Fruit fly (Drosophila melanogaster) whole organism, adult: ENCODE measurements around the gene Cpr67Fa2.
A peak's percentile ranks its signal among the peaks of the same experiment; 100 is the strongest.

Source experiments
- CG11617 ChIP-seq: fragments of 200-800 bp; sonication (Bioruptor generic); optimal IDR thresholded peaks from 2 replicates; lab custom pipeline; 2017; ENCODE audit warnings: mild to moderate bottlenecking, missing biosample characterization, missing genetic modification reagents, missing genetic modification characterization
- CG12768 ChIP-seq: fragments of 200-800 bp; sonication (Bioruptor generic); optimal IDR thresholded peaks from 2 replicates; lab custom pipeline; 2017; ENCODE audit warnings: missing biosample characterization, missing genetic modification characterization, mild to moderate bottlenecking, moderate library complexity, missing genetic modification reagents
- CG14711 ChIP-seq: fragments of 200-800 bp; sonication (Bioruptor generic); optimal IDR thresholded peaks from 2 replicates; lab custom pipeline; 2018; ENCODE audit warnings: missing biosample characterization, mild to moderate bottlenecking, missing genetic modification characterization, moderate library complexity
- CG1620 ChIP-seq: fragments of 200-800 bp; sonication (Bioruptor generic); optimal IDR thresholded peaks from 2 replicates; lab custom pipeline; 2016; ENCODE audit warnings: missing biosample characterization, missing genetic modification characterization
- CG33017 ChIP-seq: fragments of 200-800 bp; sonication (Bioruptor generic); optimal IDR thresholded peaks from 2 replicates; lab custom pipeline; 2018; ENCODE audit warnings: missing biosample characterization, mild to moderate bottlenecking, missing genetic modification characterization, moderate library complexity
- CG5204 ChIP-seq: fragments of 200-800 bp; sonication (Bioruptor generic); optimal IDR thresholded peaks from 2 replicates; lab custom pipeline; 2016; ENCODE audit warnings: missing biosample characterization, missing genetic modification characterization
- CG7045 ChIP-seq: fragments of 200-800 bp; sonication (Bioruptor generic); optimal IDR thresholded peaks from 2 replicates; lab custom pipeline; 2017; ENCODE audit warnings: missing biosample characterization, mild to moderate bottlenecking, missing genetic modification characterization
- CG7101 ChIP-seq: fragments of 200-800 bp; sonication (Bioruptor generic); optimal IDR thresholded peaks from 2 replicates; lab custom pipeline; 2018; ENCODE audit warnings: missing biosample characterization, mild to moderate bottlenecking, missing genetic modification characterization, moderate library complexity
- Clk ChIP-seq: fragments of 200-800 bp; sonication (Bioruptor generic); optimal IDR thresholded peaks from 2 replicates; lab custom pipeline; 2017; ENCODE audit warnings: missing biosample characterization, missing genetic modification characterization
- Crg-1 ChIP-seq: fragments of 200-800 bp; sonication (Bioruptor generic); optimal IDR thresholded peaks from 2 replicates; lab custom pipeline; 2016; ENCODE audit warnings: missing biosample characterization, missing genetic modification characterization
- Hr96 ChIP-seq: fragments of 200-800 bp; sonication (Bioruptor generic); optimal IDR thresholded peaks from 2 replicates; lab custom pipeline; 2016; ENCODE audit warnings: missing biosample characterization, missing genetic modification characterization
- Mnt ChIP-seq: fragments of 200-800 bp; sonication (Bioruptor generic); optimal IDR thresholded peaks from 2 replicates; lab custom pipeline; 2016; ENCODE audit warnings: missing biosample characterization, mild to moderate bottlenecking, missing genetic modification characterization
- bab1 ChIP-seq: fragments of 200-800 bp; sonication (Bioruptor generic); optimal IDR thresholded peaks from 3 replicates; lab custom pipeline; 2019; ENCODE audit warnings: missing biosample characterization, mild to moderate bottlenecking, missing genetic modification characterization, moderate library complexity
- cic ChIP-seq: fragments of 200-800 bp; sonication (Bioruptor generic); optimal IDR thresholded peaks from 2 replicates; lab custom pipeline; 2017; ENCODE audit warnings: missing biosample characterization, mild to moderate bottlenecking, missing genetic modification characterization, moderate library complexity
- cnc ChIP-seq, 2 experiments: fragments of >200 bp; optimal IDR thresholded peaks; 2 replicates each; lab custom pipeline; 2017
- kay ChIP-seq: fragments of 200-800 bp; sonication (Bioruptor generic); peaks from one replicate; lab custom pipeline; 2016; ENCODE audit warnings: missing biosample characterization, missing genetic modification characterization, borderline replicate concordance
- ovo ChIP-seq: fragments of 200-800 bp; sonication (Bioruptor generic); optimal IDR thresholded peaks from 2 replicates; lab custom pipeline; 2016; ENCODE audit warnings: missing biosample characterization, missing genetic modification characterization
- pad ChIP-seq: fragments of 200-800 bp; sonication (Bioruptor generic); optimal IDR thresholded peaks from 3 replicates; lab custom pipeline; 2017; ENCODE audit warnings: missing biosample characterization, missing genetic modification characterization, mild to moderate bottlenecking, moderate library complexity, missing genetic modification reagents
- tj ChIP-seq: fragments of 200-800 bp; sonication (Bioruptor generic); optimal IDR thresholded peaks from 3 replicates; lab custom pipeline; 2017; ENCODE audit warnings: missing biosample characterization, mild to moderate bottlenecking, missing genetic modification characterization, moderate library complexity
- toe ChIP-seq: fragments of 200-800 bp; sonication (Bioruptor generic); optimal IDR thresholded peaks from 2 replicates; lab custom pipeline; 2016; ENCODE audit warnings: missing biosample characterization, missing genetic modification characterization

Gene Cpr67Fa2

DNA sequence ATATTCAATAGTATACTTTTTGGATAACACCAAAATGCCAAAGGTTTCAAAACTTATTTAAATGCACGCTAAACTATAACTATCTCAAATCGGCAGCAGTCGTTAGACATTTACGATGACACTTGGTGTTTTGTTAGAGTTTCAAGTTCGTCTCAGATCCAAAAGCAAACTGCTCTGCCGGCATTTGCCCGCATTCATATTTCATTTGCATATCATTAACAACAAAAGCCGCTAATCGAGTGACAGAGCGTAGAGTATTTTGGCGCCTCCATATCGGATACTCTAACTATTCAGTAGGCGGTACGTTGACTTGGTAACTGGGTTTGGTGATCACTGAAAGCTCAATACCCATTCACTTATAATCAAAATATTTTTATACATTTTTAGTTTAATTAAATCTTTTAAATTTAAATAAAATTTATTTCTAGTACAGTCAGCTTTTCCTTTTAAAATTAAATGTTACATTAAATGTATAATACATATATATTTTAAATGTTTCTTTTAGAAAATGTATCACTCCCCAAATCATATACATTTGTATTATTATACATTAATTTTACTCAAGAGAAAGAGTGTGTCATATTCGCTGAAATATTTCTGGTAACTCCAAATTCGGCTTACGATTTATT lies 1.8 kb downstream of the Cpr67Fa2 start:
- no peak for TF ChIP-seq pad
- peak; percentile 70 for TF ChIP-seq kay (GFP tag; lab: Kevin White, UChicago)
- no peak for TF ChIP-seq tj (GFP tag; lab: Kevin White, UChicago)

DNA sequence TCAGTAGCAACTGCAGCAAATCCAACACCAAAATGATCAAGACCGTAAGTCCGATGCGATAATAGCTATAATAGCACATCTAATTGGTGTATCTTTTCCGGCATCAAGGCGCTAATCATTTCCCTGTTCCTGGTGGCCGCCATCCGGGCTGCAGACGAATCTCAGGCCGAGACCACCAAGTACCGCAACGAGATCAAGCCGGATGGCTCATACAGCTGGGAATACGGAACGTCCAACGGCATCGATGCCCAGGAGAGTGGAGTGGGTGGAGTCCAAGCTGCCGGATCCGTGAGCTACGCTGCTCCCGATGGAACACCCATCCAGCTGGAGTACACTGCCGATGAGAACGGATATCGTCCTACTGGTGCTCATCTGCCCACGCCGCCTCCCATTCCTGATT lies 2.6 kb downstream of the Cpr67Fa2 start, which contains the start of gene Cpr67Fb:
TSS of gene Cpr67Fb (plus strand) at position 15 of the 400 bp plus-strand sequence.
- no peak for TF ChIP-seq CG5204 (GFP tag; lab: Kevin White, UChicago)
- TF ChIP-seq ovo (GFP tag; lab: Kevin White, UChicago): no peak
- TF ChIP-seq toe: no peak
- TF ChIP-seq CG1620 (GFP tag; lab: Kevin White, UChicago): no peak
- no peak for TF ChIP-seq CG14711
- TF ChIP-seq CG7101: no peak

DNA sequence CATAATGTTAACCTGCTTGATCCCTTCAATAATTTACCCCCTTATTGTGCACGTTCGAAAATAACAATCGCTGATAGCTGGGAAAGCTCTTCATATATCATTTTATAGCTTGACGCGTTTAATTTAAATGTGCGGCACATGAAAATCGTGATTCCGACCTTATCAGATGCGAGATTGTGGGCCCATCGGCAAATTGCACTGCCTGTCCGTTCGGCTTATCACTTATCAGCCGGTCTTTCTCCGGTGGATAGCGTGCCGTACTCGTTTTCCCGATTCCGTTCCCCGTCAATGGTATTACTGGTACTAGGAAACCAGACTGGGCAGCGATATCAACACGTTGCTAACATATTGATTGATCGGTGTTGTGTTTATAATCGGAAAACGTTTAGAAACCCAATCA lies 5.4 kb downstream of the Cpr67Fa2 start:
- TF ChIP-seq Mnt (peak; percentile 70), CG1620 (GFP tag; lab: Kevin White, UChicago) (no peak), toe (no peak), CG12768 (no peak), Crg-1 (GFP tag; lab: Kevin White, UChicago) (no peak), CG14711 (no peak), cic (GFP tag; lab: Kevin White, UChicago) (peak; percentile 98), cnc (optimal IDR thresholded peaks at IDR 0.05; lab: Kevin White, UChicago) (no peak), CG5204 (GFP tag; lab: Kevin White, UChicago) (no peak), Hr96 (GFP tag; lab: Kevin White, UChicago) (peak; percentile 12), CG7101 (no peak), Clk (no peak), pad (peak; percentile 6), ovo (GFP tag; lab: Kevin White, UChicago) (no peak), tj (GFP tag; lab: Kevin White, UChicago) (no peak), kay (GFP tag; lab: Kevin White, UChicago) (peak; percentile 73), CG7045 (GFP tag; lab: Kevin White, UChicago) (peak; percentile 12), bab1 (GFP tag; lab: Kevin White, UChicago) (no peak), CG11617 (no peak)

DNA sequence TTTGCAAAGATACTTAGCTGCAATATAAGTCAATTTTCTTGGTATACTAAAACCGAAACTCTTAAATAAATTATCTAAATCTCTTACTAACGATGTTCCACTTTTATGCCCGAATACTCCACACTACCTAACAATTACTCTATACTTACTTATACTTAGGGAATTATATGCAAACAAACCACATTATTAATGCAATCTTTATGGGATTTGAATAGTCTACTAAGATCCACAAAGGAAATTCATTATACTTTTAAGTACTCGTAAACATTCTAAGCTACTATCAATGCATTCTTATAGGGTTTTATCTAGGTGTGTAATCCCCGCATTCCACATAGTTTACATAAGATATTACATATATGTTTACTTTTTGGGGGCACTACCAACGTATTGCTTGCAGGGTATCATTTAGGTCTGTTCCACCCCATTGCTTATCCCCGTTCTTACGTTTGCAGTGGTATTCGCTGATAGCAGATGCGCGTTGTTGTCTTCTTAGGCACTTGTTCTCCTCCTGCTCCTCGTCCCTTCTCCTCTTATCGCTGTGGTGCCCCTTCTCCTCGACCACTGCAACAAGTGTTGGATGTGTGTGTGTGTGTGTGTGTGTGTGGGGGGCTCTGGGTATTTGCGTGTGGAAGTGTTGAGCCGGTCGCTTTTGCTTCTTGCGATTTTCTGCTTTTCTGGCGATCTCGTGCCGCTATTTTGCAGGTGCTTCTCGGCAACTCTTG lies 6.2 kb downstream of the Cpr67Fa2 start:
- TF ChIP-seq pad (peak; percentile 69), cic (GFP tag; lab: Kevin White, UChicago) (peak; percentile 73), CG33017 (tag; lab: Kevin White, UChicago) (peak; percentile 41), bab1 (GFP tag; lab: Kevin White, UChicago) (no peak)

DNA sequence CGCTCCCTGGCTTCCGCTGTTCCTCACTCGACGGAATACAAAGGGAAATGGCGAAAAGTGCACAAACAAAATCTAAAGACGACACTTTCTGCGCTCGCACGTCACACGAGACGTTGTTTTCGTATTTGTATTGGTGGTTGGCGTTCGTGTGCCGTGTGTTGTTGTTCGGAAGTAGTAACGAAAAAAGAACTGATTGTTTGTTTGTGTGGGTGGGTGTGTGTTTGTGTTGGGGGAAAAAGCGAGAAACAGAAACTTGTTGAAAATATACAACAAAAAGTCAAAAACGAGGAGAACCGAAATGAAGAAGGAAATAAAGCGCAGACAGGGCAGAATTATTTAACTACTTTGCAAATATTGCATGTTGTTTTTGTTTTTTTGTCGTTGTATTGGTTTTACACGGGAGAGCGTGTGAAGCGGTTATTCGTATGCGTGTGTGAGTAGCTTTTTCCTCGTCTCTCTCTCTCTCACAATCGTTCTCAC lies 6.8 kb downstream of the Cpr67Fa2 start:
- no peak for TF ChIP-seq CG12768
- peak; percentile 67 for TF ChIP-seq Mnt
- no peak for TF ChIP-seq Hr96 (GFP tag; lab: Kevin White, UChicago)
- TF ChIP-seq bab1 (GFP tag; lab: Kevin White, UChicago): peak; percentile 1
- peak; percentile 98 for TF ChIP-seq tj (GFP tag; lab: Kevin White, UChicago)
- peak; percentile 60 for TF ChIP-seq pad
- TF ChIP-seq cic (GFP tag; lab: Kevin White, UChicago): peak; percentile 67
- TF ChIP-seq Crg-1 (GFP tag; lab: Kevin White, UChicago): no peak

DNA sequence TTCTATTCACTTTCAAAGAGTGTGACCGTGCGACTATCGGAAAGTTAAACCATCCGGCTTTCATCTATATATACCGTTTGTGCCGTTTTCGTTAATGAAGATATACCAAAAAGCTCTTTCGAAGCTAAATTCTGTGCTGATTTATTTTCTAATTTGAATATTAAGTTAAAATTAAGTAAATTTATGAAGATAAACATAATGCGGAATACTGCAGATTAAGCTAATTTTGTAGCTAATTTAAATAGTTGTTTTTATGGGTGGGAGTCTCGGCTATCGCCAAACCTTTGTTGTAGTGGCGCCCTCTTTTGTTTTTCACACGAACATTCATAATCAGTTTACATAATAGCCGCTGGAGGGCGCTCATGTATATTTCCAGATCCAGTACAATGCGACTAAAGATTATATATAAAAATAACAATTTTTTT lies 7.6 kb downstream of the Cpr67Fa2 start, which contains the start of gene Aps:
TSS of gene Aps (minus strand) at position 37 of the 425 bp plus-strand sequence.
- TF ChIP-seq CG5204 (GFP tag; lab: Kevin White, UChicago) (no peak), CG14711 (no peak), CG33017 (tag; lab: Kevin White, UChicago) (no peak), Crg-1 (GFP tag; lab: Kevin White, UChicago) (peak; percentile 42), pad (peak; percentile 16), ovo (GFP tag; lab: Kevin White, UChicago) (peak; percentile 38), kay (GFP tag; lab: Kevin White, UChicago) (no peak), CG1620 (GFP tag; lab: Kevin White, UChicago) (peak; percentile 71), CG7101 (no peak), toe (peak; percentile 67), Mnt (peak; percentile 35), CG12768 (no peak), Hr96 (GFP tag; lab: Kevin White, UChicago) (peak; percentile 30), bab1 (GFP tag; lab: Kevin White, UChicago) (no peak), CG7045 (GFP tag; lab: Kevin White, UChicago) (no peak), CG11617 (no peak), cnc (optimal IDR thresholded peaks at IDR 0.05; lab: Kevin White, UChicago) (no peak), Clk (no peak), cic (GFP tag; lab: Kevin White, UChicago) (no peak), tj (GFP tag; lab: Kevin White, UChicago) (no peak)
